Worm (Caenorhabditis elegans) whole organism, L4/young adult: Measurements from ENCODE around the gene mrp-4.

ENCODE experiments used
- W03F9.2 ChIP-seq: fragments of 150-350 bp; optimal IDR thresholded peaks from 2 replicates; lab custom pipeline; 2014; ENCODE audit warnings: missing biosample characterization, missing genetic modification characterization
- him-1 ChIP-seq: sonication (generic microtip); optimal IDR thresholded peaks from 2 replicates; lab custom pipeline; 2016; ENCODE audit warnings: missing genotype, missing genetic modification reagents, missing genetic modification characterization, missing compliant biosample characterization

- TF ChIP-seq him-1 (no peak), W03F9.2 (tag; lab: Kevin White, UChicago) (no peak)
Measured at ce11 chrX:9846975-9847374, 37.1 kb upstream of the mrp-4 start, which contains the start of gene vab-15.
